Worm (Caenorhabditis elegans) whole organism, L1 larva: Measurements from ENCODE around the gene H05C05.1.

ENCODE experiments used
- Y116A8C.19 ChIP-seq: sonication (generic microtip); optimal IDR thresholded peaks from 2 replicates; lab custom pipeline; 2016; ENCODE audit warnings: missing compliant biosample characterization, missing genetic modification characterization, borderline replicate concordance
- ama-1 ChIP-seq: fragments of 150-350 bp; optimal IDR thresholded peaks from 2 replicates; lab custom pipeline; 2014
- ceh-82 ChIP-seq, 3 experiments: fragments of 150-350 bp in 1 of 3; sonication (generic microtip) in 2 of 3; optimal IDR thresholded peaks; 2 replicates each; lab custom pipeline; 2014 to 2017; ENCODE audit warnings: missing biosample characterization in 3 of 3, missing genetic modification characterization in 3 of 3
- ceh-88 ChIP-seq: fragments of 200-800 bp; sonication (Bioruptor generic); IDR thresholded peaks from 2 replicates; pipeline ENCODE4 v1.3.6; 2022; ENCODE audit warnings: missing genetic modification characterization, missing compliant biosample characterization
- dpl-1 ChIP-seq, 3 experiments: fragments of 150-350 bp in 2 of 3; sonication (generic microtip) in 1 of 3; optimal IDR thresholded peaks; 2 replicates each; lab custom pipeline; 2014 to 2017; ENCODE audit warnings: missing biosample characterization in 3 of 3, missing genetic modification characterization in 3 of 3, missing genetic modification reagents in 3 of 3
- elt-2 ChIP-seq: sonication (generic microtip); optimal IDR thresholded peaks from 2 replicates; lab custom pipeline; 2016; ENCODE audit warnings: missing genetic modification characterization, mild to moderate bottlenecking, inconsistent platforms, missing compliant biosample characterization, missing genetic modification reagents
- fkh-10 ChIP-seq: sonication (generic microtip); optimal IDR thresholded peaks from 2 replicates; lab custom pipeline; 2017; ENCODE audit warnings: missing biosample characterization, missing genetic modification reagents, missing genetic modification characterization
- fos-1 ChIP-seq: fragments of 150-350 bp; optimal IDR thresholded peaks from 2 replicates; lab custom pipeline; 2014; ENCODE audit warnings: missing biosample characterization, missing genetic modification characterization
- lsy-2 ChIP-seq, 2 experiments: fragments of 150-350 bp; optimal IDR thresholded peaks; 2 replicates each; lab custom pipeline; 2014; ENCODE audit warnings: missing biosample characterization in 2 of 2, missing genetic modification characterization in 2 of 2
- tbx-2 ChIP-seq: sonication (generic microtip); optimal IDR thresholded peaks from 2 replicates; lab custom pipeline; 2016; ENCODE audit warnings: missing genetic modification characterization, missing compliant biosample characterization
- unc-130 ChIP-seq: fragments of 150-350 bp; optimal IDR thresholded peaks from 2 replicates; lab custom pipeline; 2017; ENCODE audit warnings: missing biosample characterization, missing genetic modification characterization, inconsistent platforms
- ztf-11 ChIP-seq, 2 experiments: sonication (generic microtip); optimal IDR thresholded peaks; 2 replicates each; lab custom pipeline; 2016 to 2017; ENCODE audit warnings: missing genetic modification characterization in 2 of 2, missing biosample characterization in 1 of 2, missing compliant biosample characterization in 1 of 2

DNA sequence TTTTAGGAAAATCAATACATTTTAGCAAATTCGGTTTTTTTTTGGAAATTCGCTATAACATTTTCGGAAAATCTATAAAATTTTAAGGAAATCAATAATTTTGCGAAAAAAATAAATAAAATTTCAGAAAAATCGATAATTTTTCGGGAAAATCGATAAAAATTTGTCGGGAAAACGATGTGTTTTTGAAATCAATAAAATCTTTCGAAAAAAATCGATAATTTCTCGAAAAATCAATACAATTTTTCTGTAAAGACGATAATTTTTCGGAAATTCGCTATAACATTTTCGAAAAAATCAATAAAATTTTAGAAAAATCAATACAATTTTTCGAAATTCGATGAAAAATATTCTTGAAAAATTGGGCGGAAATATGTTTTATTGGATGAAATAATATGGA is 14.9 kb downstream of the H05C05.1 start:
- TF ChIP-seq ceh-88 (GFP tag; lab: Robert Waterston, UW) = no peak
- TF ChIP-seq lsy-2 (tag; optimal IDR thresholded peaks at IDR 0.05; lab: Kevin White, UChicago) = no peak
- TF ChIP-seq ceh-82 (tag; optimal IDR thresholded peaks at IDR 0.05; lab: Kevin White, UChicago) = no peak
- TF ChIP-seq fos-1 (tag; lab: Kevin White, UChicago) = no peak
- no peak for TF ChIP-seq Y116A8C.19 (tag; lab: Kevin White, UChicago)
- TF ChIP-seq dpl-1 (GFP tag; optimal IDR thresholded peaks at IDR 0.05; lab: Kevin White, UChicago) = no peak
- no peak for TF ChIP-seq elt-2
- no peak for TF ChIP-seq unc-130 (tag; lab: Kevin White, UChicago)
- no peak for TF ChIP-seq fkh-10 (GFP tag; lab: Kevin White, UChicago)
- TF ChIP-seq tbx-2 (tag; lab: Kevin White, UChicago) = no peak
- no peak for TF ChIP-seq ama-1 (lab: Kevin White, UChicago)
- no peak for TF ChIP-seq ztf-11 (tag; optimal IDR thresholded peaks at IDR 0.05; lab: Kevin White, UChicago)
